Fruit fly (Drosophila melanogaster): Measurements from ENCODE around the gene CG6885.

Gene CG6885

dm6 chr3L:18758894-18759569 lies 14.7 kb downstream of the CG6885 start (continued):
- TF ChIP-seq maf-S (GFP tag; optimal IDR thresholded peaks at IDR 0.05), result no peak
- TF ChIP-seq CG31365 (tag; optimal IDR thresholded peaks at IDR 0.05), result peak; percentile 52
- TF ChIP-seq Deaf1 (tag; optimal IDR thresholded peaks at IDR 0.05), result peak; percentile 95
- no peak for TF ChIP-seq Lhr (GFP tag; optimal IDR thresholded peaks at IDR 0.05)
- no peak for TF ChIP-seq Dek (tag; optimal IDR thresholded peaks at IDR 0.05)
- no peak for TF ChIP-seq NfI (GFP tag; optimal IDR thresholded peaks at IDR 0.05)
- no peak for TF ChIP-seq CG8765 (GFP tag; IDR thresholded peaks at IDR 0.05)
- peak; percentile 21 for TF ChIP-seq CG17359 (tag; optimal IDR thresholded peaks at IDR 0.05)
- no peak for TF ChIP-seq CG1602 (GFP tag; optimal IDR thresholded peaks at IDR 0.05)
- no peak for TF ChIP-seq ac (GFP tag; optimal IDR thresholded peaks at IDR 0.05)
- TF ChIP-seq CG13296 (GFP tag; optimal IDR thresholded peaks at IDR 0.05), result no peak
- TF ChIP-seq CG12299 (tag; optimal IDR thresholded peaks at IDR 0.05), result no peak
- no peak for TF ChIP-seq en (GFP tag; optimal IDR thresholded peaks at IDR 0.05)
- TF ChIP-seq CG2889 (GFP tag; IDR thresholded peaks at IDR 0.05), result no peak
- no peak for TF ChIP-seq CG31388 (GFP tag; optimal IDR thresholded peaks at IDR 0.05)
- no peak for TF ChIP-seq Usf (GFP tag; optimal IDR thresholded peaks at IDR 0.05)
- TF ChIP-seq ci (GFP tag; IDR thresholded peaks at IDR 0.05), result peak; percentile 61
- no peak for TF ChIP-seq Mrtf (GFP tag; IDR thresholded peaks at IDR 0.05)
- no peak for TF ChIP-seq ash1 (GFP tag; optimal IDR thresholded peaks at IDR 0.05)
- TF ChIP-seq CG18476 (GFP tag; optimal IDR thresholded peaks at IDR 0.05), result no peak
- no peak for TF ChIP-seq BEAF-32 (GFP tag; optimal IDR thresholded peaks at IDR 0.05)
- peak; percentile 65 for TF ChIP-seq kay (GFP tag; optimal IDR thresholded peaks at IDR 0.05)
- TF ChIP-seq stc (GFP tag; IDR thresholded peaks at IDR 0.05), result no peak
- peak; percentile 66; the same call in 1 of the 2 replicates for TF ChIP-seq Bgb (GFP tag; IDR thresholded peaks at IDR 0.05; ENCODE audit: partially characterized antibody)
- no peak for TF ChIP-seq Ptx1 (GFP tag; IDR thresholded peaks at IDR 0.05)
- no peak for TF ChIP-seq gcm (GFP tag; optimal IDR thresholded peaks at IDR 0.05)
- TF ChIP-seq CG5180 (GFP tag; optimal IDR thresholded peaks at IDR 0.05), result peak; percentile 63
- TF ChIP-seq wek (GFP tag; optimal IDR thresholded peaks at IDR 0.05), result no peak
- TF ChIP-seq CG3065 (GFP tag; optimal IDR thresholded peaks at IDR 0.05), result no peak
- no peak for TF ChIP-seq Atf3 (GFP tag; optimal IDR thresholded peaks at IDR 0.05)
- no peak; the same call in 2 of the 3 replicates for TF ChIP-seq HLH4C (GFP tag; IDR thresholded peaks at IDR 0.05; ENCODE audit: partially characterized antibody)
- TF ChIP-seq lbe (GFP tag; optimal IDR thresholded peaks at IDR 0.05), result no peak
- TF ChIP-seq CG11247 (GFP tag; IDR thresholded peaks at IDR 0.05), result no peak
- TF ChIP-seq Hey (tag; optimal IDR thresholded peaks at IDR 0.05), result no peak
- no peak for TF ChIP-seq nerfin-2 (GFP tag; IDR thresholded peaks at IDR 0.05; ENCODE audit: partially characterized antibody)
- no peak for TF ChIP-seq CG13123 (GFP tag; optimal IDR thresholded peaks at IDR 0.05)
- peak; percentile 81 for TF ChIP-seq sug (tag; optimal IDR thresholded peaks at IDR 0.05)
- TF ChIP-seq CG7372 (GFP tag; IDR thresholded peaks at IDR 0.05), result no peak
- no peak for TF ChIP-seq hb (GFP tag; IDR thresholded peaks at IDR 0.05; ENCODE audit: partially characterized antibody)
- no peak for TF ChIP-seq grau (tag; optimal IDR thresholded peaks at IDR 0.05)
- TF ChIP-seq CG11560 (tag; IDR thresholded peaks at IDR 0.05), result no peak
- TF ChIP-seq trem (tag; optimal IDR thresholded peaks at IDR 0.05), result no peak
- TF ChIP-seq bab2 (GFP tag; optimal IDR thresholded peaks at IDR 0.05), result no peak
- TF ChIP-seq ranshi (GFP tag; IDR thresholded peaks at IDR 0.05), result 0 out of 2 replicates have a peak, but pooled peaks have one; percentile 3
- no peak for TF ChIP-seq mld (GFP tag; IDR thresholded peaks at IDR 0.05; ENCODE audit: partially characterized antibody)
- TF ChIP-seq CG17568 (GFP tag; optimal IDR thresholded peaks at IDR 0.05), result no peak
- TF ChIP-seq CG12236 (GFP tag; optimal IDR thresholded peaks at IDR 0.05), result no peak
- TF ChIP-seq MBD-R2 (GFP tag; IDR thresholded peaks at IDR 0.05), result no peak
- TF ChIP-seq CG15269 (tag; optimal IDR thresholded peaks at IDR 0.05), result no peak
- peak; percentile 76 for TF ChIP-seq CG10543 (GFP tag; optimal IDR thresholded peaks at IDR 0.05)

All from whole organism, embryonic.